Fruit fly (Drosophila melanogaster) S2 (cell line): ENCODE data around the gene CG2652.

Experiments
- CG8478 ChIP-seq: fragments of >200 bp; optimal IDR thresholded peaks from 2 replicates; lab custom pipeline; 2018
- CTCF ChIP-seq, 2 experiments: fragments of >200 bp; optimal IDR thresholded peaks; 2 replicates each; lab custom pipeline; 2018

dm6 chrX:2690376-2690775 is 7.6 kb upstream of the CG2652 start:
- no peak for TF ChIP-seq CG8478 (lab: Kevin White, UChicago)
- no peak for TF ChIP-seq CTCF (optimal IDR thresholded peaks at IDR 0.05; lab: Kevin White, UChicago)
